Worm (Caenorhabditis elegans): ENCODE measurements around the gene fbxb-92.

ce11 chrII:3711047-3711446, 36.3 kb downstream of the fbxb-92 start, which contains the start of gene fbxc-53:
- TF ChIP-seq elt-1 (tag; optimal IDR thresholded peaks at IDR 0.05), result no peak
- TF ChIP-seq unc-62 (GFP tag; optimal IDR thresholded peaks at IDR 0.05), result no peak
- TF ChIP-seq unc-39 (tag; optimal IDR thresholded peaks at IDR 0.05), result no peak
- no peak for TF ChIP-seq ZK546.5 (tag; optimal IDR thresholded peaks at IDR 0.05)
- TF ChIP-seq aly-2 (tag; optimal IDR thresholded peaks at IDR 0.05), result no peak
- no peak for TF ChIP-seq hmg-11 (tag; optimal IDR thresholded peaks at IDR 0.05)
- no peak for TF ChIP-seq pqm-1 (tag; optimal IDR thresholded peaks at IDR 0.05)
- no peak for TF ChIP-seq ceh-9 (tag; optimal IDR thresholded peaks at IDR 0.05)
- TF ChIP-seq nhr-28 (tag; optimal IDR thresholded peaks at IDR 0.05), result no peak
- TF ChIP-seq nhr-76 (tag; optimal IDR thresholded peaks at IDR 0.05), result no peak
- TF ChIP-seq nhr-11 (tag; optimal IDR thresholded peaks at IDR 0.05), result no peak
- no peak for TF ChIP-seq elt-3 (tag; optimal IDR thresholded peaks at IDR 0.05)
- TF ChIP-seq fkh-10 (GFP tag; optimal IDR thresholded peaks at IDR 0.05), result no peak
- TF ChIP-seq elt-2 (tag; optimal IDR thresholded peaks at IDR 0.05), result no peak
